Worm (Caenorhabditis elegans) whole organism, late embryonic: ENCODE results near the gene Y53G8AR.6.
A peak's percentile ranks its signal among the peaks of the same experiment; 100 is the strongest.

ENCODE experiments used
- C08G9.2 ChIP-seq: sonication (generic microtip); optimal IDR thresholded peaks from 2 replicates; lab custom pipeline; 2016; ENCODE audit warnings: mild to moderate bottlenecking, missing genetic modification characterization, moderate library complexity, missing compliant biosample characterization
- C38D4.7 ChIP-seq: fragments of 200-800 bp; sonication (Bioruptor generic); optimal IDR thresholded peaks from 2 replicates; lab custom pipeline; 2018; ENCODE audit warnings: mild to moderate bottlenecking, missing genetic modification characterization, moderate library complexity, missing compliant biosample characterization
- T23F11.4 ChIP-seq: fragments of 200-800 bp; sonication (Bioruptor generic); optimal IDR thresholded peaks from 2 replicates; lab custom pipeline; 2018; ENCODE audit warnings: mild to moderate bottlenecking, missing genetic modification characterization, missing compliant biosample characterization
- ceh-14 ChIP-seq: sonication (generic microtip); optimal IDR thresholded peaks from 2 replicates; lab custom pipeline; 2016; ENCODE audit warnings: missing genotype, missing genetic modification characterization, missing compliant biosample characterization
- ceh-18 ChIP-seq: sonication (generic microtip); optimal IDR thresholded peaks from 2 replicates; lab custom pipeline; 2016; ENCODE audit warnings: missing genetic modification characterization, missing compliant biosample characterization
- ceh-2 ChIP-seq: sonication (generic microtip); optimal IDR thresholded peaks from 2 replicates; lab custom pipeline; 2016; ENCODE audit warnings: missing genotype, missing genetic modification characterization, missing compliant biosample characterization
- ceh-24 ChIP-seq: sonication (generic microtip); optimal IDR thresholded peaks from 2 replicates; lab custom pipeline; 2016; ENCODE audit warnings: mild to moderate bottlenecking, missing genetic modification characterization, missing compliant biosample characterization
- ceh-31 ChIP-seq: sonication (generic microtip); optimal IDR thresholded peaks from 2 replicates; lab custom pipeline; 2016; ENCODE audit warnings: missing genetic modification characterization, missing compliant biosample characterization
- elt-2 ChIP-seq: sonication (generic microtip); optimal IDR thresholded peaks from 2 replicates; lab custom pipeline; 2016; ENCODE audit warnings: missing genetic modification reagents, missing genetic modification characterization, missing compliant biosample characterization
- eyg-1 ChIP-seq: sonication (generic microtip); optimal IDR thresholded peaks from 2 replicates; lab custom pipeline; 2016; ENCODE audit warnings: missing genotype, missing genetic modification characterization, missing compliant biosample characterization
- fax-1 ChIP-seq: sonication (generic microtip); optimal IDR thresholded peaks from 2 replicates; lab custom pipeline; 2016; ENCODE audit warnings: missing genotype, missing genetic modification characterization, missing compliant biosample characterization
- fkh-6 ChIP-seq: sonication (generic microtip); optimal IDR thresholded peaks from 2 replicates; lab custom pipeline; 2016; ENCODE audit warnings: missing genetic modification characterization, missing compliant biosample characterization
- gmeb-2 ChIP-seq: sonication (generic microtip); optimal IDR thresholded peaks from 2 replicates; lab custom pipeline; 2016; ENCODE audit warnings: missing genetic modification characterization, inconsistent platforms, missing compliant biosample characterization
- hlh-13 ChIP-seq: fragments of 200-800 bp; sonication (Bioruptor generic); optimal IDR thresholded peaks from 2 replicates; lab custom pipeline; 2018; ENCODE audit warnings: mild to moderate bottlenecking, missing genetic modification characterization, missing compliant biosample characterization
- hlh-30 ChIP-seq: sonication (generic microtip); optimal IDR thresholded peaks from 2 replicates; lab custom pipeline; 2017; ENCODE audit warnings: antibody characterized with exemption, missing genetic modification characterization, missing compliant biosample characterization; ENCODE audit not compliant: insufficient read depth
- lim-6 ChIP-seq: sonication (generic microtip); optimal IDR thresholded peaks from 2 replicates; lab custom pipeline; 2016; ENCODE audit warnings: missing genetic modification characterization, missing compliant biosample characterization
- lin-11 ChIP-seq: fragments of 200-800 bp; sonication (Bioruptor generic); optimal IDR thresholded peaks from 2 replicates; lab custom pipeline; 2018; ENCODE audit warnings: mild to moderate bottlenecking, missing genetic modification characterization, missing compliant biosample characterization
- mec-3 ChIP-seq: sonication (generic microtip); optimal IDR thresholded peaks from 2 replicates; lab custom pipeline; 2016; ENCODE audit warnings: borderline replicate concordance, missing genetic modification characterization, missing compliant biosample characterization
- nfya-1 ChIP-seq: sonication (generic microtip); optimal IDR thresholded peaks from 2 replicates; lab custom pipeline; 2017; ENCODE audit warnings: missing genetic modification characterization, mild to moderate bottlenecking, missing compliant biosample characterization, antibody characterized with exemption, moderate library complexity
- nhr-11 ChIP-seq: fragments of 150-350 bp; optimal IDR thresholded peaks from 2 replicates; lab custom pipeline; 2014; ENCODE audit warnings: missing biosample characterization, missing genetic modification characterization
- npax-4 ChIP-seq: sonication (generic microtip); optimal IDR thresholded peaks from 2 replicates; lab custom pipeline; 2016; ENCODE audit warnings: missing genetic modification characterization, missing compliant biosample characterization
- odd-2 ChIP-seq: sonication (generic microtip); optimal IDR thresholded peaks from 2 replicates; lab custom pipeline; 2017; ENCODE audit warnings: antibody characterized with exemption, mild to moderate bottlenecking, missing genetic modification characterization, missing compliant biosample characterization
- pag-3 ChIP-seq: sonication (generic microtip); optimal IDR thresholded peaks from 2 replicates; lab custom pipeline; 2016; ENCODE audit warnings: missing compliant biosample characterization, missing genetic modification characterization, borderline replicate concordance
- pax-1 ChIP-seq: fragments of 150-350 bp; optimal IDR thresholded peaks from 2 replicates; lab custom pipeline; 2014; ENCODE audit warnings: missing biosample characterization, missing genetic modification characterization
- pqm-1 ChIP-seq: sonication (generic microtip); optimal IDR thresholded peaks from 2 replicates; lab custom pipeline; 2016; ENCODE audit warnings: missing genetic modification characterization, missing compliant biosample characterization
- pros-1 ChIP-seq: fragments of 150-350 bp; optimal IDR thresholded peaks from 2 replicates; lab custom pipeline; 2014; ENCODE audit warnings: missing biosample characterization, missing genetic modification reagents, missing genetic modification characterization
- ref-2 ChIP-seq: sonication (generic microtip); optimal IDR thresholded peaks from 2 replicates; lab custom pipeline; 2016; ENCODE audit warnings: missing genetic modification characterization, missing compliant biosample characterization
- rnt-1 ChIP-seq: sonication (generic microtip); optimal IDR thresholded peaks from 2 replicates; lab custom pipeline; 2016; ENCODE audit warnings: missing genetic modification characterization, missing compliant biosample characterization
- sdc-2 ChIP-seq: sonication (generic microtip); optimal IDR thresholded peaks from 2 replicates; lab custom pipeline; 2016; ENCODE audit warnings: missing genotype, missing genetic modification characterization, missing compliant biosample characterization
- sox-2 ChIP-seq: fragments of 200-800 bp; sonication (Bioruptor generic); IDR thresholded peaks from 2 replicates; pipeline ENCODE4 v1.3.6; 2022; ENCODE audit warnings: missing genetic modification reagents, missing genetic modification characterization, missing compliant biosample characterization
- tbx-2 ChIP-seq: sonication (generic microtip); optimal IDR thresholded peaks from 2 replicates; lab custom pipeline; 2016; ENCODE audit warnings: missing genetic modification characterization, missing compliant biosample characterization
- ttx-3 ChIP-seq: sonication (generic microtip); optimal IDR thresholded peaks from 2 replicates; lab custom pipeline; 2016; ENCODE audit warnings: missing genetic modification reagents, missing genetic modification characterization, missing compliant biosample characterization
- unc-3 ChIP-seq, 2 experiments: fragments of 200-800 bp in 1 of 2; sonication (Bioruptor generic) in 1 of 2; sonication (generic microtip) in 1 of 2; conservative IDR thresholded peaks in 1 of 2; optimal IDR thresholded peaks in 1 of 2; 2 replicates each; pipeline versions ENCODE4 v1.3.6 to Lab custom; 2016 to 2022; ENCODE audit warnings: missing compliant biosample characterization in 2 of 2, missing genetic modification characterization in 2 of 2, missing genetic modification reagents in 1 of 2
- unc-42 ChIP-seq: sonication (generic microtip); optimal IDR thresholded peaks from 2 replicates; lab custom pipeline; 2016; ENCODE audit warnings: missing genotype, missing genetic modification characterization, missing compliant biosample characterization
- unc-55 ChIP-seq: sonication (generic microtip); optimal IDR thresholded peaks from 2 replicates; lab custom pipeline; 2017; ENCODE audit warnings: missing biosample characterization, missing genetic modification reagents, missing genetic modification characterization
- unc-86 ChIP-seq: sonication (generic microtip); optimal IDR thresholded peaks from 2 replicates; lab custom pipeline; 2016; ENCODE audit warnings: missing genetic modification characterization, missing compliant biosample characterization
- ztf-16 ChIP-seq: sonication (generic microtip); optimal IDR thresholded peaks from 2 replicates; lab custom pipeline; 2017; ENCODE audit warnings: missing genetic modification characterization, missing compliant biosample characterization

Y53G8AR.6 gene

DNA sequence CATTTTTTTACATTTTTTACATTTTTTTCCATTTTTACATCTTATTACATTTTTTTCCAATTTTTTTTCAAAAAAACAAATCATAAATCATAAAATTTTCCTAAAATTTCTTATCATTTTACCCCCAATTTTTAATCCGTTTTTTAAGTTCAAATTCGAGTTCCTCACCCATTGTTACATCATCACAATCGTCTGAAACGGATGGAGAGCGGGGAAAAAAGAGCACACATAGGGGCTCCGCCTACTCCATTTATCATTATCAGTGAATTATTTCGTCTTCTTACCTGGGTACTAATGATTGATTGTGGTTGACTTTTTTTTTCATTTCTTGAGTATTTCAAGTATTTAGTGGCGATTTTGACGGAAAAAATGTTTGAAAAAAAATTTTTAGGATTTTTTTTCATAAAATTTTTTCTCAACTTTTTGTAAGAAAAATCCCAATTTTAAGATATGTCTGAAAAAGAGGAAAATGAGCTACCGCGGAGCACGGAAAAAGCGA, 12.6 kb upstream of the Y53G8AR.6 start, which contains the start of gene mfsd-8:
Gene mfsd-8, plus strand, starts transcription at position 449 of the 499 bp plus-strand sequence.
- no peak for TF ChIP-seq ztf-16 (tag; lab: Kevin White, UChicago)
- no peak for TF ChIP-seq rnt-1
- no peak for TF ChIP-seq ceh-2
- TF ChIP-seq, all 69 proteins: peak for 0

DNA sequence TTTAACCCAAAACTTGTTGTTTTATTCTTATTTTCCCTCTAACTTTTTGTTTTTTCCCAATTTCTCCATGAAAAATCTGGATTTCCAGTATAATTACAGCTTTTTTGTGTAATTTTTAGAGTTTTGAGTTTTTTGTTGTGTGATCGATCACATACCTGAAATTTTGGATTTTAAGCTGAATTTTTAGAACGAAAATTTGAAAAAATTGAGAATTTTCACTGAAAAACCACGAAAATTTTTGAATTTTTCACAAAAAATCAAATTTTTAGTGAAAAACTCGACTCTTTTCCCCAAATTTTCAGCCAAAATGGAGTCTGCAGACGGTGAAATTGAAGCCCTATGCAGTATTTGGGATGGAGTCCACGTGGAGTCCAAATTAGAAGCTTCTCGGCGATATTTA, 2.6 kb downstream of the Y53G8AR.6 start, which contains the start of gene Y53G8AR.5:
Gene Y53G8AR.5, plus strand, starts transcription at position 301 of the 400 bp plus-strand sequence.
- TF ChIP-seq unc-86 (tag; lab: Kevin White, UChicago) (no peak), nhr-11 (no peak), sdc-2 (tag; lab: Kevin White, UChicago) (no peak), ceh-14 (no peak), odd-2 (tag; lab: Kevin White, UChicago) (no peak), pqm-1 (tag; lab: Kevin White, UChicago) (no peak), unc-42 (tag; lab: Kevin White, UChicago) (no peak)

DNA sequence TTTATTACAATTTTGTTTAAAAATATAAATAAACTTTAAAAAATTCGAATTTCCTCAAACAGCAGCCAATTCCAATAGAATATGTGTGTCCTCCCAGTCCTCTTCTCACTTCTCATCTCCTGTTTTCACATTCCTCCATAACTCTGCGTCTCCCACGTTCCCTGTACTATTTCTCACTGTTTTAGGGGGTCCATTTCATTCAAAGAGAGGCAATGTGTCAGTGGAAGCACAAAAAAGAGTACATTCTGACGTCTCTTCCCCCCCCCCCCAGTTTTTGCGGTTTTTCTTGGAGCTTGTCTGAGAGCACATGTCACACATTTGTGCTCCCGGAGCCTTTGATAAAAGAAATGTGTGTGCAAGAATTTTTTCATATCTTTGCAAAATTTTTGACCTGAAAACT, 10.0 kb downstream of the Y53G8AR.6 start:
- no peak for TF ChIP-seq unc-86 (tag; lab: Kevin White, UChicago)
- no peak for TF ChIP-seq ttx-3 (tag; lab: Kevin White, UChicago)
- peak; percentile 83 for TF ChIP-seq rnt-1
- no peak for TF ChIP-seq lin-11
- TF ChIP-seq ceh-31 = no peak
- TF ChIP-seq pqm-1 (tag; lab: Kevin White, UChicago) = no peak
- no peak for TF ChIP-seq ceh-14
- TF ChIP-seq eyg-1 (tag; lab: Kevin White, UChicago) = no peak
- TF ChIP-seq unc-3 (GFP tag; conservative IDR thresholded peaks at IDR 0.05; lab: Robert Waterston, UW) = no peak
- no peak for TF ChIP-seq unc-3 (tag; optimal IDR thresholded peaks at IDR 0.05; lab: Kevin White, UChicago)
- no peak for TF ChIP-seq pros-1 (tag; lab: Kevin White, UChicago)
- no peak for TF ChIP-seq C38D4.7 (GFP tag; lab: Kevin White, UChicago)
- no peak for TF ChIP-seq ztf-16 (tag; lab: Kevin White, UChicago)
- peak; percentile 10 for TF ChIP-seq unc-55
- no peak for TF ChIP-seq pax-1
- TF ChIP-seq gmeb-2 (tag; lab: Kevin White, UChicago) = no peak
- no peak for TF ChIP-seq elt-2 (tag; lab: Kevin White, UChicago)
- TF ChIP-seq ceh-18 (tag; lab: Kevin White, UChicago) = peak; percentile 1
- no peak for TF ChIP-seq sdc-2 (tag; lab: Kevin White, UChicago)
- no peak for TF ChIP-seq sox-2 (GFP tag; lab: Robert Waterston, UW)
- no peak for TF ChIP-seq fax-1 (tag; lab: Kevin White, UChicago)
- no peak for TF ChIP-seq pag-3
- no peak for TF ChIP-seq T23F11.4 (GFP tag; lab: Kevin White, UChicago)
- TF ChIP-seq hlh-30 (tag; lab: Kevin White, UChicago) = no peak
- TF ChIP-seq hlh-13 (GFP tag; lab: Kevin White, UChicago) = no peak
- TF ChIP-seq nhr-11 = no peak
- TF ChIP-seq npax-4 (tag; lab: Kevin White, UChicago) = no peak
- TF ChIP-seq, all 69 proteins: peak for 3

DNA sequence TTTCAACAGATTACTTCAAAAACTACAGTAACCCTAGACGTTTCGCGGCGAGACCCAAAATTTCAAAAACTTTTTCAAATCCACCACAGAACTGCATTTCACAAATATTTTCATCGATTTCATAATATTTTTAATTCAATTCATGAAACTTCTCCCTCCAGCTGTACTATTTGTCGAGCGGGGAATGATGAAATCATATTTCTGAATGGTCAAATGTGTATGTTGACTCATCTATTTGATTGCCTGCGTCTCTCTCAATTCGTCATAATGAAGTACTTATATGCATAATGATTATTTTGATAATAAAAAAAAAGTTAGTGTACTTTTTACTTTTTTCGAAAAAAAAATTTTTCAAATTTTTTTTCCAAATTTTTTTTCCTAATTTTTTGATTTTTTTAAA, 11.8 kb downstream of the Y53G8AR.6 start:
- TF ChIP-seq ceh-18 (tag; lab: Kevin White, UChicago) = no peak
- no peak for TF ChIP-seq hlh-13 (GFP tag; lab: Kevin White, UChicago)
- TF ChIP-seq lim-6 (tag; lab: Kevin White, UChicago) = no peak
- TF ChIP-seq ceh-24 (tag; lab: Kevin White, UChicago) = no peak
- TF ChIP-seq ref-2 = no peak
- TF ChIP-seq C08G9.2 (tag; lab: Kevin White, UChicago) = no peak

- no peak for TF ChIP-seq tbx-2
- no peak for TF ChIP-seq mec-3 (tag; lab: Kevin White, UChicago)
- TF ChIP-seq fkh-6 (tag; lab: Kevin White, UChicago) = no peak
- no peak for TF ChIP-seq fax-1 (tag; lab: Kevin White, UChicago)
- TF ChIP-seq nfya-1 (tag; lab: Kevin White, UChicago) = peak; percentile 21
- TF ChIP-seq sdc-2 (tag; lab: Kevin White, UChicago) = no peak
- no peak for TF ChIP-seq pax-1
Measured at ce11 chrIII:3307379-3307778, 12.8 kb downstream of the Y53G8AR.6 start.
